Worm (Caenorhabditis elegans) whole organism, L4/young adult: ENCODE results near the gene C06E2.9.

Experiments
- W03F9.2 ChIP-seq: fragments of 150-350 bp; optimal IDR thresholded peaks from 2 replicates; lab custom pipeline; 2014; ENCODE audit warnings: missing biosample characterization, missing genetic modification characterization
- dao-5 ChIP-seq: sonication (generic microtip); optimal IDR thresholded peaks from 2 replicates; lab custom pipeline; 2016; ENCODE audit warnings: missing genotype, missing genetic modification characterization, moderate library complexity, missing compliant biosample characterization
- him-1 ChIP-seq: sonication (generic microtip); optimal IDR thresholded peaks from 2 replicates; lab custom pipeline; 2016; ENCODE audit warnings: missing genotype, missing genetic modification reagents, missing genetic modification characterization, missing compliant biosample characterization

- TF ChIP-seq dao-5 (tag; lab: Kevin White, UChicago) (no peak), W03F9.2 (tag; lab: Kevin White, UChicago) (no peak), him-1 (tag; lab: Kevin White, UChicago) (no peak)
Observed at ce11 chrX:8860958-8861357, at the start of gene C06E2.9.
